Fruit fly (Drosophila melanogaster) whole organism, embryonic: ENCODE measurements around the gene CG42240.

Experiments
- Abd-B ChIP-seq: fragments of 200-800 bp; sonication (Bioruptor generic); optimal IDR thresholded peaks from 2 replicates; lab custom pipeline; 2018; ENCODE audit warnings: missing biosample characterization, mild to moderate bottlenecking, missing genetic modification characterization, moderate library complexity
- CG10321 ChIP-seq: fragments of 200-800 bp; sonication (Bioruptor generic); IDR thresholded peaks from 2 replicates; pipeline ENCODE4 v1.3.6; 2022; ENCODE audit warnings: missing biosample characterization, missing genetic modification characterization
- CG10654 ChIP-seq: fragments of 200-800 bp; sonication (Bioruptor generic); optimal IDR thresholded peaks from 2 replicates; lab custom pipeline; 2016; ENCODE audit warnings: missing biosample characterization, missing genetic modification characterization
- CG12071 ChIP-seq: fragments of 200-800 bp; sonication (Bioruptor generic); optimal IDR thresholded peaks from 3 replicates; lab custom pipeline; 2018; ENCODE audit warnings: missing biosample characterization, mild to moderate bottlenecking, missing genetic modification characterization
- CG12391 ChIP-seq: fragments of 200-800 bp; sonication (Bioruptor generic); optimal IDR thresholded peaks from 3 replicates; lab custom pipeline; 2018; ENCODE audit warnings: missing biosample characterization, mild to moderate bottlenecking, missing genetic modification characterization, moderate library complexity
- CG13624 ChIP-seq: fragments of 200-800 bp; sonication (Bioruptor generic); optimal IDR thresholded peaks from 2 replicates; lab custom pipeline; 2016; ENCODE audit warnings: missing biosample characterization, missing genetic modification characterization
- CG14050 ChIP-seq: fragments of 200-800 bp; sonication (Bioruptor generic); IDR thresholded peaks from 3 replicates; pipeline ENCODE4 v1.3.6; 2022; ENCODE audit warnings: missing biosample characterization, missing genetic modification characterization
- CG14710 ChIP-seq: fragments of 200-800 bp; sonication (Bioruptor generic); optimal IDR thresholded peaks from 3 replicates; lab custom pipeline; 2019; ENCODE audit warnings: missing biosample characterization, mild to moderate bottlenecking, missing genetic modification characterization, moderate library complexity
- CG14860 ChIP-seq: fragments of 200-800 bp; sonication (Bioruptor generic); IDR thresholded peaks from 3 replicates; pipeline ENCODE4 v1.3.6; 2022; ENCODE audit warnings: missing biosample characterization, missing genetic modification characterization; ENCODE audit not compliant: partially characterized antibody
- CG15269 ChIP-seq: fragments of 200-800 bp; sonication (Bioruptor generic); optimal IDR thresholded peaks from 2 replicates; lab custom pipeline; 2018; ENCODE audit warnings: missing biosample characterization, mild to moderate bottlenecking, missing genetic modification characterization, moderate library complexity
- CG1647 ChIP-seq: fragments of 200-800 bp; sonication (Bioruptor generic); optimal IDR thresholded peaks from 3 replicates; lab custom pipeline; 2016; ENCODE audit warnings: missing biosample characterization, missing genetic modification characterization
- CG1792 ChIP-seq: fragments of 200-800 bp; sonication (Bioruptor generic); optimal IDR thresholded peaks from 2 replicates; lab custom pipeline; 2016; ENCODE audit warnings: missing biosample characterization, missing genetic modification characterization
- CG18476 ChIP-seq: fragments of 200-800 bp; sonication (Bioruptor generic); optimal IDR thresholded peaks from 2 replicates; lab custom pipeline; 2016; ENCODE audit warnings: missing biosample characterization, mild to moderate bottlenecking, missing genetic modification characterization
- CG2875 ChIP-seq: fragments of 200-800 bp; sonication (Bioruptor generic); optimal IDR thresholded peaks from 2 replicates; lab custom pipeline; 2017; ENCODE audit warnings: missing biosample characterization, mild to moderate bottlenecking, missing genetic modification characterization, missing genetic modification reagents
- CG3065 ChIP-seq: fragments of 200-800 bp; sonication (Bioruptor generic); optimal IDR thresholded peaks from 2 replicates; lab custom pipeline; 2016; ENCODE audit warnings: missing biosample characterization, missing genetic modification characterization
- CG31388 ChIP-seq: fragments of 200-800 bp; sonication (Bioruptor generic); optimal IDR thresholded peaks from 2 replicates; lab custom pipeline; 2016; ENCODE audit warnings: missing biosample characterization, missing genetic modification characterization
- CG33557 ChIP-seq: fragments of 200-800 bp; sonication (Bioruptor generic); optimal IDR thresholded peaks from 2 replicates; lab custom pipeline; 2019; ENCODE audit warnings: missing biosample characterization, mild to moderate bottlenecking, missing genetic modification characterization, moderate library complexity
- CG3847 ChIP-seq: fragments of 200-800 bp; sonication (Bioruptor generic); IDR thresholded peaks from 2 replicates; pipeline ENCODE4 v1.3.6; 2022; ENCODE audit warnings: missing biosample characterization, missing genetic modification characterization
- Dbx ChIP-seq: fragments of 200-800 bp; sonication (Bioruptor generic); IDR thresholded peaks from 3 replicates; pipeline ENCODE4 v1.3.6; 2022; ENCODE audit warnings: missing biosample characterization, missing genetic modification characterization
- GATAe ChIP-seq: fragments of 200-800 bp; sonication (Bioruptor generic); conservative IDR thresholded peaks from 2 replicates; pipeline ENCODE4 v1.3.6; 2022; ENCODE audit warnings: missing biosample characterization, missing genetic modification characterization
- HLH3B ChIP-seq: fragments of 200-800 bp; sonication (Bioruptor generic); IDR thresholded peaks from 2 replicates; pipeline ENCODE4 v1.3.6; 2022; ENCODE audit warnings: missing biosample characterization, missing genetic modification characterization
- HLH4C ChIP-seq: fragments of 200-800 bp; sonication (Bioruptor generic); IDR thresholded peaks from 3 replicates; pipeline ENCODE4 v1.3.6; 2022; ENCODE audit warnings: missing biosample characterization, missing genetic modification characterization; ENCODE audit not compliant: partially characterized antibody
- HmgZ ChIP-seq: fragments of 200-800 bp; sonication (Bioruptor generic); optimal IDR thresholded peaks from 2 replicates; lab custom pipeline; 2018; ENCODE audit warnings: missing biosample characterization, mild to moderate bottlenecking, missing genetic modification characterization
- Hr78 ChIP-seq, 2 experiments: fragments of 200-800 bp in 1 of 2; fragments of >200 bp in 1 of 2; sonication (Bioruptor generic) in 1 of 2; optimal IDR thresholded peaks; 2 replicates each; lab custom pipeline; 2017 to 2019; ENCODE audit warnings: missing biosample characterization in 2 of 2, missing genetic modification characterization in 2 of 2, mild to moderate bottlenecking in 1 of 2, moderate library complexity in 1 of 2
- Hsf ChIP-seq: fragments of 200-800 bp; sonication (Bioruptor generic); optimal IDR thresholded peaks from 3 replicates; lab custom pipeline; 2016; ENCODE audit warnings: missing biosample characterization, missing genetic modification characterization
- Kr ChIP-seq: fragments of 200-800 bp; sonication (Bioruptor generic); optimal IDR thresholded peaks from 2 replicates; lab custom pipeline; 2017; ENCODE audit warnings: missing biosample characterization, mild to moderate bottlenecking, missing genetic modification characterization
- MESR4 ChIP-seq: fragments of 200-800 bp; sonication (Bioruptor generic); optimal IDR thresholded peaks from 2 replicates; lab custom pipeline; 2018; ENCODE audit warnings: missing biosample characterization, mild to moderate bottlenecking, missing genetic modification characterization, moderate library complexity
- Neu2 ChIP-seq: fragments of 200-800 bp; sonication (Bioruptor generic); optimal IDR thresholded peaks from 3 replicates; lab custom pipeline; 2016; ENCODE audit warnings: missing biosample characterization, missing genetic modification characterization, borderline replicate concordance
- Sox102F ChIP-seq: fragments of 200-800 bp; sonication (Bioruptor generic); optimal IDR thresholded peaks from 2 replicates; lab custom pipeline; 2018; ENCODE audit warnings: missing biosample characterization, mild to moderate bottlenecking, missing genetic modification characterization, moderate library complexity
- TFAM ChIP-seq: fragments of 200-800 bp; sonication (Bioruptor generic); optimal IDR thresholded peaks from 2 replicates; lab custom pipeline; 2017; ENCODE audit warnings: missing biosample characterization, missing genetic modification characterization, inconsistent platforms
- YL-1 ChIP-seq: fragments of 200-800 bp; sonication (Bioruptor generic); optimal IDR thresholded peaks from 3 replicates; lab custom pipeline; 2017; ENCODE audit warnings: missing biosample characterization, mild to moderate bottlenecking, missing genetic modification characterization
- ab ChIP-seq: fragments of 200-800 bp; sonication (Bioruptor generic); optimal IDR thresholded peaks from 2 replicates; lab custom pipeline; 2016; ENCODE audit warnings: missing biosample characterization, missing genetic modification characterization
- amos ChIP-seq: fragments of 200-800 bp; sonication (Bioruptor generic); IDR thresholded peaks from 2 replicates; pipeline ENCODE4 v1.3.6; 2022; ENCODE audit warnings: missing biosample characterization, missing genetic modification characterization; ENCODE audit not compliant: partially characterized antibody
- cato ChIP-seq: fragments of 200-800 bp; sonication (Bioruptor generic); optimal IDR thresholded peaks from 2 replicates; lab custom pipeline; 2016; ENCODE audit warnings: missing biosample characterization, missing genetic modification characterization, borderline replicate concordance
- corto ChIP-seq: fragments of 200-800 bp; sonication (Bioruptor generic); optimal IDR thresholded peaks from 2 replicates; lab custom pipeline; 2016; ENCODE audit warnings: missing biosample characterization, mild to moderate bottlenecking, missing genetic modification characterization, moderate library complexity
- dmrt11E ChIP-seq: fragments of 200-800 bp; sonication (Bioruptor generic); optimal IDR thresholded peaks from 3 replicates; lab custom pipeline; 2018; ENCODE audit warnings: missing biosample characterization, mild to moderate bottlenecking, missing genetic modification characterization, moderate library complexity
- ewg ChIP-seq: fragments of 200-800 bp; sonication (Bioruptor generic); optimal IDR thresholded peaks from 3 replicates; lab custom pipeline; 2017; ENCODE audit warnings: mild to moderate bottlenecking, missing biosample characterization, missing genetic modification reagents, missing genetic modification characterization
- fru ChIP-seq: fragments of >200 bp; optimal IDR thresholded peaks from 2 replicates; lab custom pipeline; 2017
- fu2 ChIP-seq: fragments of 200-800 bp; sonication (Bioruptor generic); optimal IDR thresholded peaks from 2 replicates; lab custom pipeline; 2016; ENCODE audit warnings: missing biosample characterization, missing genetic modification characterization
- gsb ChIP-seq: fragments of 200-800 bp; sonication (Bioruptor generic); IDR thresholded peaks from 2 replicates; pipeline ENCODE4 v1.3.6; 2022; ENCODE audit warnings: missing biosample characterization, missing genetic modification characterization
- jumu ChIP-seq: fragments of 200-800 bp; sonication (Bioruptor generic); optimal IDR thresholded peaks from 3 replicates; lab custom pipeline; 2016; ENCODE audit warnings: missing biosample characterization, missing genetic modification characterization
- luna ChIP-seq: fragments of 200-800 bp; sonication (Bioruptor generic); optimal IDR thresholded peaks from 2 replicates; lab custom pipeline; 2016; ENCODE audit warnings: missing biosample characterization, missing genetic modification characterization
- pan ChIP-seq, 4 experiments: fragments of >200 bp in 3 of 4; fragments of 200-800 bp in 1 of 4; sonication (Bioruptor generic) in 1 of 4; optimal IDR thresholded peaks in 3 of 4; IDR thresholded peaks in 1 of 4; 2 replicates each; pipeline versions ENCODE4 v1.3.6 to Lab custom; 2017 to 2022; ENCODE audit warnings: missing biosample characterization in 2 of 4, missing genetic modification characterization in 2 of 4, mixed read lengths in 1 of 4
- sim ChIP-seq: fragments of 200-800 bp; sonication (Bioruptor generic); IDR thresholded peaks from 2 replicates; pipeline ENCODE4 v1.3.6; 2022; ENCODE audit warnings: missing biosample characterization, missing genetic modification characterization
- slbo ChIP-seq: fragments of 200-800 bp; sonication (Bioruptor generic); IDR thresholded peaks from 2 replicates; pipeline ENCODE4 v1.3.6; 2022; ENCODE audit warnings: missing biosample characterization, missing genetic modification characterization
- so ChIP-seq: fragments of 200-800 bp; sonication (Bioruptor generic); IDR thresholded peaks from 3 replicates; pipeline ENCODE4 v1.3.6; 2022; ENCODE audit warnings: missing biosample characterization, missing genetic modification characterization
- stwl ChIP-seq: fragments of 200-800 bp; sonication (Bioruptor generic); optimal IDR thresholded peaks from 3 replicates; lab custom pipeline; 2018; ENCODE audit warnings: missing biosample characterization, mild to moderate bottlenecking, missing genetic modification characterization, moderate library complexity
- tgo ChIP-seq: fragments of 200-800 bp; sonication (Bioruptor generic); IDR thresholded peaks from 3 replicates; pipeline ENCODE4 v1.3.6; 2022; ENCODE audit warnings: missing biosample characterization, missing genetic modification characterization
- unc-4 ChIP-seq: fragments of 200-800 bp; sonication (Bioruptor generic); IDR thresholded peaks from 2 replicates; pipeline ENCODE4 v1.3.6; 2022; ENCODE audit warnings: missing biosample characterization, missing genetic modification characterization; ENCODE audit not compliant: partially characterized antibody
- zf30C ChIP-seq: fragments of 200-800 bp; sonication (Bioruptor generic); optimal IDR thresholded peaks from 3 replicates; lab custom pipeline; 2018; ENCODE audit warnings: missing biosample characterization, mild to moderate bottlenecking, missing genetic modification characterization

Gene CG42240

dm6 chrX:6311516-6311915, 19.1 kb upstream of the CG42240 start (continued):
- TF ChIP-seq CG14050 (GFP tag; lab: Robert Waterston, UW) (no peak), sim (GFP tag; lab: Robert Waterston, UW) (no peak), ewg (GFP tag; lab: Kevin White, UChicago) (no peak), stwl (tag; lab: Kevin White, UChicago) (no peak), CG3847 (GFP tag; lab: Robert Waterston, UW) (no peak), TFAM (GFP tag; lab: Kevin White, UChicago) (no peak), CG14860 (GFP tag; lab: Robert Waterston, UW) (no peak), slbo (0 out of 2 replicates have a peak, but pooled peaks have one; percentile 41), Neu2 (GFP tag; lab: Kevin White, UChicago) (no peak), GATAe (GFP tag; lab: Robert Waterston, UW) (no peak), Dbx (GFP tag; lab: Robert Waterston, UW) (no peak), Hr78 (GFP tag; optimal IDR thresholded peaks at IDR 0.05; lab: Kevin White, UChicago) (no peak), Hsf (GFP tag; lab: Kevin White, UChicago) (no peak), CG2875 (no peak), Abd-B (GFP tag; lab: Kevin White, UChicago) (peak; percentile 17), YL-1 (GFP tag; lab: Kevin White, UChicago) (no peak), luna (no peak), pan (optimal IDR thresholded peaks at IDR 0.05; lab: Kevin White, UChicago) (no peak), pan (GFP tag; optimal IDR thresholded peaks at IDR 0.05 in 1 of 2, IDR thresholded peaks at IDR 0.05 in 1 of 2) (peak in 1 of 2 experiments; percentile 10), CG14710 (tag; lab: Kevin White, UChicago) (no peak), CG13624 (GFP tag; lab: Kevin White, UChicago) (no peak), MESR4 (GFP tag; lab: Kevin White, UChicago) (no peak), jumu (GFP tag; lab: Kevin White, UChicago) (no peak), HLH3B (GFP tag; lab: Robert Waterston, UW) (0 out of 2 replicates have a peak, but pooled peaks have one; percentile 24), CG1792 (GFP tag; lab: Kevin White, UChicago) (no peak), CG1647 (GFP tag; lab: Kevin White, UChicago) (no peak), CG31388 (no peak), CG10321 (no peak), corto (no peak), fru (lab: Kevin White, UChicago) (no peak), tgo (GFP tag; lab: Robert Waterston, UW) (no peak), dmrt11E (no peak), cato (GFP tag; lab: Kevin White, UChicago) (no peak), ab (GFP tag; lab: Kevin White, UChicago) (no peak), Sox102F (GFP tag; lab: Kevin White, UChicago) (peak; percentile 35), amos (GFP tag; lab: Robert Waterston, UW) (no peak), zf30C (GFP tag; lab: Kevin White, UChicago) (no peak), so (GFP tag; lab: Robert Waterston, UW) (no peak), HLH4C (GFP tag; lab: Robert Waterston, UW) (no peak), unc-4 (GFP tag; lab: Robert Waterston, UW) (no peak), CG18476 (GFP tag; lab: Kevin White, UChicago) (no peak), CG3065 (no peak), Kr (no peak), CG12071 (GFP tag; lab: Kevin White, UChicago) (no peak), CG33557 (GFP tag; lab: Kevin White, UChicago) (no peak), gsb (GFP tag; lab: Robert Waterston, UW) (no peak), CG10654 (GFP tag; lab: Kevin White, UChicago) (no peak), CG15269 (tag; lab: Kevin White, UChicago) (peak; percentile 8), HmgZ (tag; lab: Kevin White, UChicago) (no peak), CG12391 (peak; percentile 11), fu2 (GFP tag; lab: Kevin White, UChicago) (no peak)
